Fruit fly (Drosophila melanogaster): ENCODE results near the gene CG1764.

- no peak for TF ChIP-seq Blimp-1 (GFP tag; optimal IDR thresholded peaks at IDR 0.05)
- TF ChIP-seq CG4318 (GFP tag; optimal IDR thresholded peaks at IDR 0.05), result no peak
- TF ChIP-seq Gug (GFP tag; IDR thresholded peaks at IDR 0.05), result no peak
Measured at dm6 chrX:13303656-13304647, 1.7 kb upstream of the CG1764 start.
